Worm (Caenorhabditis elegans) whole organism, L3 larva: Measurements from ENCODE around the gene Y57G7A.5.

ENCODE experiments used
- mdl-1 ChIP-seq: fragments of 150-350 bp; optimal IDR thresholded peaks from 2 replicates; lab custom pipeline; 2014; ENCODE audit warnings: missing biosample characterization, missing genetic modification characterization
- unc-39 ChIP-seq: sonication (generic microtip); optimal IDR thresholded peaks from 4 replicates; lab custom pipeline; 2017; ENCODE audit warnings: missing biosample characterization, missing genetic modification characterization

ce11 chrII:1252259-1252658 lies 23.1 kb downstream of the Y57G7A.5 start, which contains the start of gene lin-42:
- TF ChIP-seq unc-39 (tag; lab: Kevin White, UChicago) (no peak), mdl-1 (tag; lab: Kevin White, UChicago) (no peak)
